Worm (Caenorhabditis elegans) whole organism, L1 larva: ENCODE results near the gene C51E3.9.

Source experiments
- dsc-1 ChIP-seq: sonication (generic microtip); optimal IDR thresholded peaks from 2 replicates; lab custom pipeline; 2016; ENCODE audit warnings: mild to moderate bottlenecking, missing genetic modification characterization, missing compliant biosample characterization
- nhr-76 ChIP-seq: sonication (generic microtip); optimal IDR thresholded peaks from 2 replicates; lab custom pipeline; 2017; ENCODE audit warnings: missing biosample characterization, missing genetic modification characterization
- tbx-2 ChIP-seq: sonication (generic microtip); optimal IDR thresholded peaks from 2 replicates; lab custom pipeline; 2016; ENCODE audit warnings: missing genetic modification characterization, missing compliant biosample characterization

DNA sequence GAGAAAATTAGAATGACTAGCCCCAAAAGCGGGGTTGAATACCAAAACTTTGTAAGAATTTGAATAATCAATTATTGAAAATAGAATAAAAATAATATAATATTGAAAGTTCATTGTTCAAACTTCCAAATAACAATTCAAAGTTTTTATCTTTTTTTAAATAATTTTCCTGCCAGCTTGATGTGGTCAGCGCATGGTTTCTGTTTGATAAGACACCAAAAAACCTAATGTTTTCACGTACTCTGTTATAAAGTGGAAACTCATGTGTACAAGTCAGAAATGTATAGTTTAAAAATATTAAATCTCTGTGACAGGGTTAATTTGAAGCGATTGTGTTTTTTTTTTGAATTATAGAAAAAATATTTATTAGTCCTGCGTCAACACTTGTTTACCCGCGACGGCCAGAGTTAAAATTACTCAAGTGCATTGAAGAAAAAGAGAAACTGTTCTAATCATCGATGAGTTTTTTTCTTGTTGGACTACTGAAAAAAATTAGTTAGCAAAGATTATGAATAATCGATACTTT, 40.9 kb upstream of the C51E3.9 start, which contains the start of gene ugt-17:
- TF ChIP-seq tbx-2 (tag; lab: Kevin White, UChicago) (no peak), dsc-1 (tag; lab: Kevin White, UChicago) (no peak), nhr-76 (tag; lab: Kevin White, UChicago) (no peak)
